Fruit fly (Drosophila melanogaster) whole organism, embryonic: ENCODE data around the gene CG4956.

Experiments used
- CG8924 ChIP-seq: fragments of 200-800 bp; optimal IDR thresholded peaks from 3 replicates; lab custom pipeline; 2019; ENCODE audit warnings: missing biosample characterization, mild to moderate bottlenecking, missing genetic modification characterization, moderate library complexity
- GATAe ChIP-seq: fragments of 200-800 bp; sonication (Bioruptor generic); conservative IDR thresholded peaks from 2 replicates; pipeline ENCODE4 v1.3.6; 2022; ENCODE audit warnings: missing biosample characterization, missing genetic modification characterization
- MTF-1 ChIP-seq: fragments of 200-800 bp; sonication (Bioruptor generic); optimal IDR thresholded peaks from 2 replicates; lab custom pipeline; 2018; ENCODE audit warnings: missing biosample characterization, mild to moderate bottlenecking, missing genetic modification characterization, borderline replicate concordance
- h ChIP-seq: fragments of >200 bp; optimal IDR thresholded peaks from 2 replicates; lab custom pipeline; 2017

- TF ChIP-seq MTF-1 (GFP tag; lab: Kevin White, UChicago) (no peak), GATAe (GFP tag; lab: Robert Waterston, UW) (no peak), h (lab: Kevin White, UChicago) (no peak), CG8924 (tag; lab: Kevin White, UChicago) (no peak)
Measured at dm6 chr3R:25782855-25783424, 4.8 kb upstream of the CG4956 start.
